Fruit fly (Drosophila melanogaster) whole organism, pupa: Measurements from ENCODE around the gene Gr39b.

Experiments used
- CG10348 ChIP-seq: fragments of 200-800 bp; sonication (Bioruptor generic); IDR thresholded peaks from 2 replicates; pipeline ENCODE4 v1.3.6; 2022; ENCODE audit warnings: missing biosample characterization, missing genetic modification characterization
- CG12605 ChIP-seq: fragments of 200-800 bp; sonication (Bioruptor generic); IDR thresholded peaks from 2 replicates; pipeline ENCODE4 v1.3.6; 2022; ENCODE audit warnings: missing biosample characterization, missing genetic modification characterization
- CG13204 ChIP-seq: fragments of 200-800 bp; sonication (Bioruptor generic); optimal IDR thresholded peaks from 2 replicates; lab custom pipeline; 2018; ENCODE audit warnings: missing biosample characterization, mild to moderate bottlenecking, missing genetic modification characterization, moderate library complexity
- CG14655 ChIP-seq: fragments of 200-800 bp; sonication (Bioruptor generic); optimal IDR thresholded peaks from 3 replicates; lab custom pipeline; 2017; ENCODE audit warnings: mild to moderate bottlenecking, missing biosample characterization, missing genetic modification reagents, missing genetic modification characterization
- CG15710 ChIP-seq: fragments of 200-800 bp; sonication (Bioruptor generic); optimal IDR thresholded peaks from 2 replicates; lab custom pipeline; 2018; ENCODE audit warnings: missing biosample characterization, mild to moderate bottlenecking, missing genetic modification characterization, moderate library complexity
- CG34367 ChIP-seq: fragments of 200-800 bp; sonication (Bioruptor generic); optimal IDR thresholded peaks from 2 replicates; lab custom pipeline; 2018; ENCODE audit warnings: missing biosample characterization, mild to moderate bottlenecking, missing genetic modification characterization
- CG8159 ChIP-seq: fragments of 200-800 bp; sonication (Bioruptor generic); optimal IDR thresholded peaks from 3 replicates; lab custom pipeline; 2018; ENCODE audit warnings: missing biosample characterization, mild to moderate bottlenecking, missing genetic modification characterization, moderate library complexity
- CG8301 ChIP-seq: fragments of 200-800 bp; sonication (Bioruptor generic); optimal IDR thresholded peaks from 2 replicates; lab custom pipeline; 2018; ENCODE audit warnings: missing biosample characterization, mild to moderate bottlenecking, missing genetic modification characterization
- Ets98B ChIP-seq: fragments of 200-800 bp; sonication (Bioruptor generic); IDR thresholded peaks from 2 replicates; pipeline ENCODE4 v1.3.6; 2022; ENCODE audit warnings: missing biosample characterization, missing genetic modification characterization
- Pif1A ChIP-seq: fragments of 200-800 bp; sonication (Bioruptor generic); optimal IDR thresholded peaks from 3 replicates; lab custom pipeline; 2016; ENCODE audit warnings: missing biosample characterization, missing genetic modification characterization
- Snoo ChIP-seq: fragments of 200-800 bp; sonication (Bioruptor generic); optimal IDR thresholded peaks from 3 replicates; lab custom pipeline; 2017; ENCODE audit warnings: missing biosample characterization, mild to moderate bottlenecking, missing genetic modification characterization, inconsistent platforms
- gl ChIP-seq: fragments of 200-800 bp; sonication (Bioruptor generic); optimal IDR thresholded peaks from 2 replicates; lab custom pipeline; 2018; ENCODE audit warnings: missing biosample characterization, mild to moderate bottlenecking, missing genetic modification characterization
- rn ChIP-seq: fragments of 200-800 bp; sonication (Bioruptor generic); IDR thresholded peaks from 2 replicates; pipeline ENCODE4 v1.3.6; 2022; ENCODE audit warnings: missing biosample characterization, missing genetic modification characterization

DNA sequence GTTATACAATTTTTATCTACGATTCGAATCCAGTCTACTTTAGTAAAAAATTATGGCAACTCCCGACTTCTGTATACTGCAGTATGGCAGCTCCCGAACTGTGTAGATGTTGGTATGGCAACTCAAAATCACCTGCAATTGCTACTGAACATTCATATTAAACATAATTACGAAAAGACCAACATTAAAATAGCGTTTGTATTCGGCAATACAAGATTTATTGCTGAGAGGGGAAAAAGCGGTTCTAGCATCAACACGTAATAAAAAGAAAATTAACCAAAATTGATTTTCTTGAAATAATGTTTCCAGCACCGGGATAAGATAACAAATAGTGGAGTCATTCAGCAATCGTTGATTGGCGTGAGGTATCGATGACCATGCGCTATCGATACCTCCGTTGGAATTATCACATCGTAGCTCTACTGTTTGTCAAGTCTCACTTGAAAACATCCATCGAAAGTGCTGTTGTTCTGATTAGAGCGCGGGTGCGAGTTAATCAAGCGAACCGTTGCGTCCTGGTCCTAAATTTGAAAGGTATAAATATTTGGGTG lies 25.2 kb downstream of the Gr39b start, which contains the start of gene Tsp39D:
- TF ChIP-seq gl (tag; lab: Kevin White, UChicago) (no peak), Ets98B (GFP tag; lab: Robert Waterston, UW) (no peak), CG15710 (tag; lab: Kevin White, UChicago) (no peak), rn (GFP tag; lab: Robert Waterston, UW) (no peak), Snoo (tag; lab: Kevin White, UChicago) (no peak), CG34367 (tag; lab: Kevin White, UChicago) (no peak), Pif1A (no peak), CG14655 (GFP tag; lab: Kevin White, UChicago) (no peak), CG12605 (GFP tag; lab: Robert Waterston, UW) (no peak), CG8159 (no peak), CG13204 (no peak), CG8301 (tag; lab: Kevin White, UChicago) (no peak), CG10348 (GFP tag; lab: Robert Waterston, UW) (no peak)
